Worm (Caenorhabditis elegans) whole organism, young adult: ENCODE results near the gene F41G4.8.

ENCODE experiments used
- B0336.3 ChIP-seq: fragments of 200-800 bp; sonication (Bioruptor generic); IDR thresholded peaks from 2 replicates; pipeline ENCODE4 v1.3.6; 2022; ENCODE audit warnings: missing genetic modification characterization, missing compliant biosample characterization
- C17E4.6 ChIP-seq: fragments of 200-800 bp; sonication (Bioruptor generic); IDR thresholded peaks from 2 replicates; pipeline ENCODE4 v1.3.6; 2022; ENCODE audit warnings: missing genetic modification reagents, missing genetic modification characterization, missing compliant biosample characterization
- D2030.7 ChIP-seq: fragments of 200-800 bp; sonication (Bioruptor generic); IDR thresholded peaks from 2 replicates; pipeline ENCODE4 v1.3.6; 2022; ENCODE audit warnings: missing genetic modification reagents, missing genetic modification characterization, missing compliant biosample characterization
- F22D6.2 ChIP-seq: sonication (generic microtip); optimal IDR thresholded peaks from 2 replicates; lab custom pipeline; 2016; ENCODE audit warnings: mild to moderate bottlenecking, missing genetic modification characterization, missing compliant biosample characterization
- F39B2.1 ChIP-seq: fragments of 200-800 bp; sonication (Bioruptor generic); IDR thresholded peaks from 2 replicates; pipeline ENCODE4 v1.3.6; 2022; ENCODE audit warnings: missing genetic modification reagents, missing genetic modification characterization, missing compliant biosample characterization
- F49E8.2 ChIP-seq: sonication (generic microtip); optimal IDR thresholded peaks from 3 replicates; lab custom pipeline; 2017; ENCODE audit warnings: missing genetic modification characterization, mild to moderate bottlenecking, missing compliant biosample characterization, antibody characterized with exemption, moderate library complexity; ENCODE audit not compliant: insufficient read depth
- F57C9.4 ChIP-seq: sonication (generic microtip); optimal IDR thresholded peaks from 2 replicates; lab custom pipeline; 2017; ENCODE audit warnings: mild to moderate bottlenecking, missing genetic modification characterization, missing compliant biosample characterization
- K12H6.12 ChIP-seq: fragments of 200-800 bp; sonication (Bioruptor generic); optimal IDR thresholded peaks from 2 replicates; lab custom pipeline; 2018; ENCODE audit warnings: mild to moderate bottlenecking, missing genetic modification characterization, missing compliant biosample characterization
- Y53F4B.3 ChIP-seq: fragments of 200-800 bp; sonication (Bioruptor generic); IDR thresholded peaks from 2 replicates; pipeline ENCODE4 v1.3.6; 2022; ENCODE audit warnings: missing genetic modification reagents, missing genetic modification characterization, missing compliant biosample characterization
- Y95B8A.8 ChIP-seq: fragments of 200-800 bp; sonication (Bioruptor generic); IDR thresholded peaks from 2 replicates; pipeline ENCODE4 v1.3.6; 2022; ENCODE audit warnings: missing genetic modification reagents, missing genetic modification characterization, missing compliant biosample characterization
- ZK185.1 ChIP-seq: sonication (generic microtip); optimal IDR thresholded peaks from 2 replicates; lab custom pipeline; 2016; ENCODE audit warnings: mild to moderate bottlenecking, missing genetic modification characterization, missing compliant biosample characterization; ENCODE audit not compliant: poor library complexity, severe bottlenecking
- ama-1 ChIP-seq, 3 experiments: fragments of 150-350 bp in 1 of 3; sonication (generic microtip) in 2 of 3; optimal IDR thresholded peaks; 2 replicates each; lab custom pipeline; 2014 to 2018; ENCODE audit warnings: missing biosample characterization in 2 of 3, missing genetic modification characterization in 2 of 3, missing genetic modification reagents in 2 of 3
- aptf-2 ChIP-seq: fragments of 200-800 bp; sonication (Bioruptor generic); conservative IDR thresholded peaks from 2 replicates; pipeline ENCODE4 v1.3.6; 2022; ENCODE audit warnings: missing genetic modification reagents, missing genetic modification characterization, missing compliant biosample characterization
- attf-5 ChIP-seq: fragments of 200-800 bp; sonication (Bioruptor generic); optimal IDR thresholded peaks from 2 replicates; lab custom pipeline; 2018; ENCODE audit warnings: mild to moderate bottlenecking, missing genetic modification characterization, missing compliant biosample characterization
- cebp-1 ChIP-seq, 2 experiments: fragments of 200-800 bp in 1 of 2; sonication (Bioruptor generic) in 1 of 2; sonication (generic microtip) in 1 of 2; IDR thresholded peaks in 1 of 2; optimal IDR thresholded peaks in 1 of 2; 2 replicates each; pipeline versions ENCODE4 v1.3.6 to Lab custom; 2017 to 2022; ENCODE audit warnings: missing compliant biosample characterization in 2 of 2, missing genetic modification characterization in 2 of 2, mild to moderate bottlenecking in 1 of 2, missing genetic modification reagents in 1 of 2, moderate library complexity in 1 of 2
- ceh-27 ChIP-seq: fragments of 200-800 bp; sonication (Bioruptor generic); optimal IDR thresholded peaks from 2 replicates; lab custom pipeline; 2018; ENCODE audit warnings: mild to moderate bottlenecking, missing genetic modification characterization, moderate library complexity, missing compliant biosample characterization
- ceh-58 ChIP-seq: fragments of 200-800 bp; sonication (Bioruptor generic); IDR thresholded peaks from 2 replicates; pipeline ENCODE4 v1.3.6; 2022; ENCODE audit warnings: missing genetic modification characterization, missing compliant biosample characterization
- ceh-91 ChIP-seq: fragments of 200-800 bp; sonication (Bioruptor generic); IDR thresholded peaks from 2 replicates; pipeline ENCODE4 v1.3.6; 2022; ENCODE audit warnings: missing genetic modification reagents, missing genetic modification characterization, missing compliant biosample characterization
- efl-1 ChIP-seq: fragments of 150-350 bp; optimal IDR thresholded peaks from 2 replicates; lab custom pipeline; 2014; ENCODE audit warnings: missing biosample characterization, missing genetic modification reagents, missing genetic modification characterization
- hmg-1.2 ChIP-seq: fragments of 200-800 bp; sonication (Bioruptor generic); IDR thresholded peaks from 2 replicates; pipeline ENCODE4 v1.3.6; 2022; ENCODE audit warnings: missing genetic modification reagents, missing genetic modification characterization, missing compliant biosample characterization
- hsf-1 ChIP-seq: fragments of 200-800 bp; sonication (Bioruptor generic); IDR thresholded peaks from 2 replicates; pipeline ENCODE4 v1.3.6; 2022; ENCODE audit warnings: missing genetic modification reagents, missing genetic modification characterization, missing compliant biosample characterization
- lin-26 ChIP-seq: fragments of 200-800 bp; sonication (Bioruptor generic); IDR thresholded peaks from 2 replicates; pipeline ENCODE4 v1.3.6; 2022; ENCODE audit warnings: missing genetic modification reagents, missing genetic modification characterization, missing compliant biosample characterization
- lin-35 ChIP-seq, 3 experiments: fragments of 150-350 bp in 2 of 3; sonication (generic microtip) in 1 of 3; optimal IDR thresholded peaks; 2 replicates each; lab custom pipeline; 2014 to 2018; ENCODE audit warnings: missing biosample characterization in 3 of 3, missing genetic modification characterization in 3 of 3, missing genetic modification reagents in 3 of 3
- lin-40 ChIP-seq: sonication (generic microtip); optimal IDR thresholded peaks from 2 replicates; lab custom pipeline; 2016; ENCODE audit warnings: missing genetic modification characterization, mild to moderate bottlenecking, missing compliant biosample characterization, missing genotype, missing genetic modification reagents
- madf-3 ChIP-seq: fragments of 200-800 bp; sonication (Bioruptor generic); IDR thresholded peaks from 2 replicates; pipeline ENCODE4 v1.3.6; 2022; ENCODE audit warnings: missing genetic modification reagents, missing genetic modification characterization, missing compliant biosample characterization
- mcd-1 ChIP-seq: fragments of 200-800 bp; sonication (Bioruptor generic); IDR thresholded peaks from 2 replicates; pipeline ENCODE4 v1.3.6; 2022; ENCODE audit warnings: missing genetic modification reagents, missing genetic modification characterization, missing compliant biosample characterization
- mel-28 ChIP-seq: sonication (generic microtip); optimal IDR thresholded peaks from 2 replicates; lab custom pipeline; 2016; ENCODE audit warnings: borderline replicate concordance, mild to moderate bottlenecking, missing genetic modification characterization, missing compliant biosample characterization
- pha-4 ChIP-seq: fragments of 150-350 bp; sonication (generic microtip); optimal IDR thresholded peaks from 2 replicates; lab custom pipeline; 2014; ENCODE audit warnings: missing biosample characterization, missing genetic modification reagents, missing genetic modification characterization
- rcor-1 ChIP-seq: fragments of 200-800 bp; sonication (Bioruptor generic); IDR thresholded peaks from 2 replicates; pipeline ENCODE4 v1.3.6; 2022; ENCODE audit warnings: missing genetic modification reagents, missing genetic modification characterization, missing compliant biosample characterization
- sdz-38 ChIP-seq: sonication (generic microtip); optimal IDR thresholded peaks from 2 replicates; lab custom pipeline; 2016; ENCODE audit warnings: missing genotype, missing genetic modification characterization, missing compliant biosample characterization
- snpc-1.1 ChIP-seq: sonication (generic microtip); optimal IDR thresholded peaks from 2 replicates; lab custom pipeline; 2017; ENCODE audit warnings: missing genetic modification characterization, mild to moderate bottlenecking, missing compliant biosample characterization, antibody characterized with exemption, moderate library complexity, missing genotype, missing genetic modification reagents; ENCODE audit not compliant: insufficient read depth
- snpc-3.4 ChIP-seq: sonication (generic microtip); optimal IDR thresholded peaks from 2 replicates; lab custom pipeline; 2017; ENCODE audit warnings: missing genetic modification characterization, mild to moderate bottlenecking, missing compliant biosample characterization, antibody characterized with exemption, moderate library complexity, missing genotype, missing genetic modification reagents
- snpc-4 ChIP-seq, 5 experiments: fragments of 150-350 bp in 1 of 5; sonication (generic microtip) in 4 of 5; optimal IDR thresholded peaks; 2 replicates each; lab custom pipeline; 2014 to 2018; ENCODE audit warnings: missing genetic modification characterization in 5 of 5, missing biosample characterization in 3 of 5, antibody characterized with exemption in 2 of 5, mild to moderate bottlenecking in 2 of 5, missing compliant biosample characterization in 2 of 5, missing genotype in 2 of 5, moderate library complexity in 2 of 5, missing genetic modification reagents in 1 of 5
- sptf-2 ChIP-seq: fragments of 200-800 bp; sonication (Bioruptor generic); optimal IDR thresholded peaks from 2 replicates; lab custom pipeline; 2018; ENCODE audit warnings: mild to moderate bottlenecking, missing genetic modification characterization, missing compliant biosample characterization
- tbp1 ChIP-seq: fragments of 200-800 bp; sonication (Bioruptor generic); optimal IDR thresholded peaks from 2 replicates; lab custom pipeline; 2018; ENCODE audit warnings: mild to moderate bottlenecking, missing genetic modification characterization, missing compliant biosample characterization
- zfh-2 ChIP-seq: fragments of 200-800 bp; sonication (Bioruptor generic); conservative IDR thresholded peaks from 2 replicates; pipeline ENCODE4 v1.3.6; 2022; ENCODE audit warnings: missing genetic modification reagents, missing genetic modification characterization, missing compliant biosample characterization
- zim-3 ChIP-seq: sonication (generic microtip); optimal IDR thresholded peaks from 2 replicates; lab custom pipeline; 2017; ENCODE audit warnings: mild to moderate bottlenecking, missing genetic modification characterization, moderate library complexity, missing compliant biosample characterization
- ztf-22 ChIP-seq: fragments of 200-800 bp; sonication (Bioruptor generic); optimal IDR thresholded peaks from 2 replicates; lab custom pipeline; 2018; ENCODE audit warnings: mild to moderate bottlenecking, missing genetic modification characterization, moderate library complexity, missing compliant biosample characterization
- ztf-3 ChIP-seq: fragments of 200-800 bp; sonication (Bioruptor generic); optimal IDR thresholded peaks from 2 replicates; lab custom pipeline; 2018; ENCODE audit warnings: mild to moderate bottlenecking, missing genetic modification characterization, missing compliant biosample characterization

The F41G4.8 gene

DNA sequence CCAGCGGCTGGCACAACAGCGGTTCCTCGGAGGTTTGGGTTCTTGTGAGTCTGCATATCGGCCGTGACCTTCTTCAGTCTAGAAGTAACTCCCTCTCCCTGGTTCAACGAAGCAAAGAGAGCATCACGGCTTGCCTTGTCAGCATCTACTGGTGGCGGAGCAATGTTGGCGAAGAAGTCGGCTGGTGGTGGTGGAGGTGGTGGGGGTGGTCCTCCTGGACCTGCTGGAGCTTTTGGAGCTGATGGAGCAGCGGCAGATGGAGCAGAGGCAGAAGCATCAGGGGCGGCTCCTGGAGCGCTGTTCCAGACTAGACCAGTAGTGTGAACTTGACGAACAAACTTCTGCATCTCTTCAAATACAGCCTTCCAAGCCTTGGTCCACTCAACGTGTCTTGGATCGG lies 36.3 kb downstream of the F41G4.8 start (continued):
- TF ChIP-seq snpc-1.1 (tag; lab: Kevin White, UChicago), result no peak
- no peak for TF ChIP-seq F57C9.4
- TF ChIP-seq mcd-1 (GFP tag; lab: Robert Waterston, UW), result peak; percentile 18; the same call in 1 of the 2 replicates
- TF ChIP-seq ama-1 (optimal IDR thresholded peaks at IDR 0.05; lab: Kevin White, UChicago), result no peak
- TF ChIP-seq ama-1 (GFP tag; optimal IDR thresholded peaks at IDR 0.05; lab: Kevin White, UChicago), result no peak
- no peak for TF ChIP-seq snpc-3.4 (tag; lab: Kevin White, UChicago)
- TF ChIP-seq ceh-58 (GFP tag; lab: Robert Waterston, UW), result no peak
- TF ChIP-seq Y53F4B.3, result no peak
- TF ChIP-seq tbp1 (GFP tag; lab: Kevin White, UChicago), result no peak

DNA sequence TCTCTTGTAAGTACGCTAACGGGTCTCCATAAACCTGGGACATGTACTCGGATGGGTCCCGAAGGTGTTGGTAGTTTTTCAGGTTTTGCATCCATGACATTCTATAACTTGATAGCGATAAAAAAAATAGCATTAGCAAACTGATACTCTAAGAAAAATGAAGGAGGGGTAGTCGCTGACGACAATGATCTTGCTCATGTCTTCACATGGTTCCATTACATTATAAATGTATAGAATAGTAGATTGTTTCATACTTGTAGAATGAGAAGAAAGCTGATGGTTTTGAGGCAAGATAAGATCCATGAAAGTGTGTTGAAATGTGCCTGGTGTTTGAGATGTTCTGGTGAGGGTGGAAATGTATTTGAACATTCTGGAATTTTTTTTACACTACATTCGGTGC lies 37.8 kb downstream of the F41G4.8 start, which contains the start of gene mec-4:
mec-4 (minus strand) TSS at position 101 of the 400 bp plus-strand sequence.
- TF ChIP-seq sptf-2 (GFP tag; lab: Kevin White, UChicago) (no peak), ztf-22 (GFP tag; lab: Kevin White, UChicago) (no peak)
- TF ChIP-seq, all 124 proteins: peak for 0

DNA sequence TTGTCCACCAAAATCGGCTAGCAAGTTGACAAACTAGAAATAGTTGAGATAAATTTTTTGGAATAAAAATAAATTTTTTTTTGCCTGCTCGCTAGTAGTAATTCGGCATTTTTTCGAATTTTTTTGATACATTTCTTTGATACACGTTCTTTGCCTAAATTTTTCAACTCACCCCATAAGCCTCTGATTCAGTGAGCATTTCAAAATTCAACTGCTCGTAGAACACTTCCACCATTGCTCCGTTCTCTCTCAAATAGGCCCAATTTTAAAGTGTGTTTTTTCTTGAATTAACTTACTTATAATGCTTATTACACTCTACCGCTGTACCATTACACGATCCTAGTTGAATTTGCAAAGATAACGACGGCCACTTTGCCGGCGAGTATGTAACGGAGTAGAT lies 41.3 kb downstream of the F41G4.8 start:
- peak; percentile 35 for TF ChIP-seq zim-3 (tag; lab: Kevin White, UChicago)
- TF ChIP-seq F57C9.4, result no peak
- TF ChIP-seq F39B2.1 (GFP tag; lab: Robert Waterston, UW), result no peak

DNA sequence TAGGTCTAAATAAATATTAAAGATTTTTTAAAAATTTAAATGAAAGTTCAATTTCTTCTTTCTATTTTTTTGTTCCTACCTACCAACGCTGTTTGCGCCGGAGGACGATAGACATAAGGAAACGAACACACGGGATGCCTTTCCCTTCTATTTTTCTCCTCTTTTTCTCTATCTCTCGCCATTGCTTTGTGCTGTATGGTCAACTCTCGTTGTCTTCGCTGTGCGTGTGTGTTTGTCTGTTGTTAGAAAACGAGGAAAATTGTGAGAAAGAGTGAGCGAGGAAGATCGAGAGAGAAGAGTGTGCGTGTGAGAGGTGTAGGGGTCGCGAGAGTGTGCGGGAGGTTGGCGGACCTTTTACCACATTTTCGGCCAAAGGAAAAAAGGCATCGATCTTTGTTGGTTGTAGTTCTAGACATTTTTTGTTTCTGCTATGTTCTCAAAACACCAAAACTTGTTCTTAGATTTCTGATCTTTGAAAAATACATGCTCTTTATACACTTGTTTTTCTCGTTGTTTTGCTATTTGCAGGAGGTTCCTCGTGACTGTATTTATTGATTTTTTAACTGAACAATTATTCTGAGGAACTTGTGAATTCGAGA lies 45.7 kb downstream of the F41G4.8 start:
- peak; percentile 3 for TF ChIP-seq ZK185.1 (tag; lab: Kevin White, UChicago)
- TF ChIP-seq lin-26, result no peak
- no peak for TF ChIP-seq sdz-38 (tag; lab: Kevin White, UChicago)
- no peak for TF ChIP-seq ztf-3
- TF ChIP-seq snpc-1.1 (tag; lab: Kevin White, UChicago), result no peak
- TF ChIP-seq mel-28, result no peak
- TF ChIP-seq ama-1 (optimal IDR thresholded peaks at IDR 0.05; lab: Kevin White, UChicago), result peak; percentile 58
- TF ChIP-seq ama-1 (GFP tag; optimal IDR thresholded peaks at IDR 0.05; lab: Kevin White, UChicago), result no peak
- no peak for TF ChIP-seq ceh-91 (GFP tag; lab: Robert Waterston, UW)
- no peak for TF ChIP-seq hsf-1 (GFP tag; lab: Robert Waterston, UW)
- peak; percentile 46 for TF ChIP-seq K12H6.12 (tag; lab: Kevin White, UChicago)
- TF ChIP-seq lin-35 (GFP tag; optimal IDR thresholded peaks at IDR 0.05; lab: Kevin White, UChicago), result peak in 1 of 3 experiments; percentile 13
- no peak for TF ChIP-seq F49E8.2
- no peak for TF ChIP-seq cebp-1 (GFP tag; IDR thresholded peaks at IDR 0.05; lab: Robert Waterston, UW)
- peak; percentile 56 for TF ChIP-seq cebp-1 (tag; optimal IDR thresholded peaks at IDR 0.05; lab: Kevin White, UChicago)
- TF ChIP-seq D2030.7 (GFP tag; lab: Robert Waterston, UW), result no peak
- TF ChIP-seq hmg-1.2 (GFP tag; lab: Robert Waterston, UW), result peak; percentile 77; the same call in 1 of the 2 replicates
- peak; percentile 19 for TF ChIP-seq attf-5 (GFP tag; lab: Kevin White, UChicago)
- no peak for TF ChIP-seq pha-4 (tag; lab: Kevin White, UChicago)
- no peak for TF ChIP-seq C17E4.6
- TF ChIP-seq lin-40 (tag; lab: Kevin White, UChicago), result peak; percentile 31
- no peak for TF ChIP-seq aptf-2 (GFP tag; lab: Robert Waterston, UW)
- TF ChIP-seq F22D6.2 (tag; lab: Kevin White, UChicago), result no peak
- TF ChIP-seq madf-3, result no peak
- TF ChIP-seq B0336.3, result no peak
- TF ChIP-seq Y95B8A.8, result no peak
- TF ChIP-seq snpc-4 (GFP tag; optimal IDR thresholded peaks at IDR 0.05; lab: Kevin White, UChicago), result no peak
- peak in 1 of 4 experiments; percentile 38 for TF ChIP-seq snpc-4 (tag; optimal IDR thresholded peaks at IDR 0.05; lab: Kevin White, UChicago)
- TF ChIP-seq rcor-1 (GFP tag; lab: Robert Waterston, UW), result peak; percentile 34; the same call in 1 of the 2 replicates
- TF ChIP-seq ceh-27 (GFP tag; lab: Kevin White, UChicago), result peak; percentile 64
- TF ChIP-seq zfh-2 (GFP tag; lab: Robert Waterston, UW), result peak; percentile 76; the same call in 1 of the 2 replicates
- no peak for TF ChIP-seq F39B2.1 (GFP tag; lab: Robert Waterston, UW)
- no peak for TF ChIP-seq efl-1 (GFP tag; lab: Kevin White, UChicago)
